Comparison of ENCODE assay signal across 8 worm cellular contexts in the genomic region with DNA sequence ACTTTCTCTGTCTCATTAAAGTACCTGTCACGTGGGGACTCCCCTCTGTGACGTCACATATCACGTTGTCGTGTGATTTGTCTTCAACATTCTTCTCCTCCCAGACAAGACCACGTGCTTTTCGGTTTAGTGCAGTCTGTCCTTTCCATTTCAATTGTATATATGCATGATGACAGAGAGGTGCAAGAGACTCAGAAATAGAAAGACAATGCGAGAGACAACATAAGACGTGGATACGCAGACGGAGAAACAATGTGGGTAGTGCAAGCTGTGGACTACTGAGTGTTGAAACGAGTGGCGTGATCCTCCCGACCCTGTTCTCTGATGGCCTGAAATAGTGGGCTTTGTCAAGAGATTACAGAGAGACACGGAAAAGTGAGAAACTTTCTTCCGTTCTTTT.
A peak's percentile ranks its signal among the peaks of the same experiment; 100 is the strongest.
TF ChIP-seq lines count a peak whose summit lies in the region.

No protein-coding gene starts in this region.

TF ChIP-seq in whole organism, L1 larva, 84 proteins besides CTCF, POLR2A, EP300 and RAD21 (continues in another document):
- peak; percentile 38 for TF ChIP-seq nhr-77 (tag; optimal IDR thresholded peaks at IDR 0.05; lab: Kevin White, UChicago)
- TF ChIP-seq ces-1 (GFP tag; optimal IDR thresholded peaks at IDR 0.05; lab: Kevin White, UChicago) = no peak
- TF ChIP-seq tlp-1 (tag; optimal IDR thresholded peaks at IDR 0.05; lab: Kevin White, UChicago) = no peak
- peak; percentile 88 for TF ChIP-seq C16A3.4 (tag; optimal IDR thresholded peaks at IDR 0.05; lab: Kevin White, UChicago)
- peak; percentile 37 for TF ChIP-seq nhr-237 (tag; optimal IDR thresholded peaks at IDR 0.05; lab: Kevin White, UChicago)
- no peak for TF ChIP-seq sptf-1 (tag; optimal IDR thresholded peaks at IDR 0.05; lab: Kevin White, UChicago)
- peak; percentile 79 for TF ChIP-seq unc-130 (tag; optimal IDR thresholded peaks at IDR 0.05; lab: Kevin White, UChicago)
- peak; percentile 97 for TF ChIP-seq elt-2 (tag; optimal IDR thresholded peaks at IDR 0.05; lab: Kevin White, UChicago)
- TF ChIP-seq tbx-2 (tag; optimal IDR thresholded peaks at IDR 0.05; lab: Kevin White, UChicago) = peak; percentile 97
- peak; percentile 96 for TF ChIP-seq fkh-8 (tag; optimal IDR thresholded peaks at IDR 0.05; lab: Kevin White, UChicago)
- peak; percentile 98 for TF ChIP-seq ztf-4 (tag; optimal IDR thresholded peaks at IDR 0.05; lab: Kevin White, UChicago)

TF ChIP-seq in whole organism, L2 larva, 48 proteins besides CTCF, POLR2A, EP300 and RAD21 (continues in another document):
- TF ChIP-seq unc-39 (tag; optimal IDR thresholded peaks at IDR 0.05; lab: Kevin White, UChicago) (no peak), ceh-82 (tag; optimal IDR thresholded peaks at IDR 0.05; lab: Kevin White, UChicago) (peak; percentile 45), nhr-25 (tag; optimal IDR thresholded peaks at IDR 0.05; lab: Kevin White, UChicago) (peak; percentile 99), sem-4 (tag; optimal IDR thresholded peaks at IDR 0.05; lab: Kevin White, UChicago) (peak; percentile 98), mbf-1 (tag; optimal IDR thresholded peaks at IDR 0.05; lab: Kevin White, UChicago) (no peak), R02D3.7 (tag; optimal IDR thresholded peaks at IDR 0.05; lab: Kevin White, UChicago) (peak; percentile 27), nhr-129 (tag; optimal IDR thresholded peaks at IDR 0.05; lab: Kevin White, UChicago) (peak; percentile 98), ztf-4 (tag; optimal IDR thresholded peaks at IDR 0.05; lab: Kevin White, UChicago) (peak; percentile 96), fos-1 (tag; optimal IDR thresholded peaks at IDR 0.05; lab: Kevin White, UChicago) (peak; percentile 87), snpc-4 (tag; optimal IDR thresholded peaks at IDR 0.05; lab: Kevin White, UChicago) (peak; percentile 57), nhr-10 (tag; optimal IDR thresholded peaks at IDR 0.05; lab: Kevin White, UChicago) (peak; percentile 74)

TF ChIP-seq in whole organism, L3 larva, 47 proteins besides CTCF, POLR2A, EP300 and RAD21 (continues in another document):
- TF ChIP-seq nhr-12 (tag; optimal IDR thresholded peaks at IDR 0.05; lab: Kevin White, UChicago) = no peak
- TF ChIP-seq unc-39 (tag; optimal IDR thresholded peaks at IDR 0.05; lab: Kevin White, UChicago) = no peak
- TF ChIP-seq ama-1 (optimal IDR thresholded peaks at IDR 0.05; lab: Kevin White, UChicago) = peak; percentile 61
- TF ChIP-seq sea-2 (GFP tag; optimal IDR thresholded peaks at IDR 0.05; lab: Kevin White, UChicago) = peak; percentile 23
- TF ChIP-seq pha-4 (tag; optimal IDR thresholded peaks at IDR 0.05; lab: Kevin White, UChicago) = peak; percentile 96
- peak; percentile 12 to 57 for TF ChIP-seq eor-1 (tag; optimal IDR thresholded peaks at IDR 0.05; lab: Kevin White, UChicago)
- peak; percentile 98 for TF ChIP-seq nhr-23 (tag; optimal IDR thresholded peaks at IDR 0.05; lab: Kevin White, UChicago)
- peak; percentile 41 for TF ChIP-seq fos-1 (tag; optimal IDR thresholded peaks at IDR 0.05; lab: Kevin White, UChicago)
- TF ChIP-seq egl-27 (tag; optimal IDR thresholded peaks at IDR 0.05; lab: Kevin White, UChicago) = peak; percentile 14
- peak; percentile 34 for TF ChIP-seq mml-1 (tag; optimal IDR thresholded peaks at IDR 0.05; lab: Kevin White, UChicago)
- TF ChIP-seq R02D3.7 (tag; optimal IDR thresholded peaks at IDR 0.05; lab: Kevin White, UChicago) = peak; percentile 81

TF ChIP-seq in whole organism, L4 larva, 104 proteins besides CTCF, POLR2A, EP300 and RAD21 (continues in another document):
- peak; percentile 46; the same call in 1 of the 2 replicates for TF ChIP-seq arid-1 (GFP tag; conservative IDR thresholded peaks at IDR 0.05; lab: Robert Waterston, UW)
- no peak for TF ChIP-seq R02D3.7 (tag; optimal IDR thresholded peaks at IDR 0.05; lab: Kevin White, UChicago)
- TF ChIP-seq jun-1 (tag; optimal IDR thresholded peaks at IDR 0.05; lab: Kevin White, UChicago) = peak; percentile 47
- TF ChIP-seq snpc-1.2 (GFP tag; IDR thresholded peaks at IDR 0.05; lab: Robert Waterston, UW) = 0 out of 2 replicates have a peak, but pooled peaks have one; percentile 38
- TF ChIP-seq nhr-48 (tag; optimal IDR thresholded peaks at IDR 0.05; lab: Kevin White, UChicago) = peak; percentile 99
- TF ChIP-seq egl-43 (GFP tag; IDR thresholded peaks at IDR 0.05; lab: Robert Waterston, UW) = peak; percentile 76
- TF ChIP-seq aly-2 (tag; optimal IDR thresholded peaks at IDR 0.05; lab: Kevin White, UChicago) = no peak
- peak; percentile 91 for TF ChIP-seq saeg-2 (GFP tag; IDR thresholded peaks at IDR 0.05; lab: Robert Waterston, UW)
- TF ChIP-seq pqm-1 (tag; optimal IDR thresholded peaks at IDR 0.05; lab: Kevin White, UChicago) = peak; percentile 67
- TF ChIP-seq ZK337.2 (GFP tag; IDR thresholded peaks at IDR 0.05; lab: Robert Waterston, UW) = no peak; the same call in 1 of the 2 replicates
- peak; percentile 95 for TF ChIP-seq mep-1 (tag; optimal IDR thresholded peaks at IDR 0.05; lab: Kevin White, UChicago)

TF ChIP-seq in whole organism, late embryonic, 69 proteins besides CTCF, POLR2A, EP300 and RAD21 (continues in another document):
- TF ChIP-seq ets-4 (tag; optimal IDR thresholded peaks at IDR 0.05; lab: Kevin White, UChicago) = no peak
- TF ChIP-seq ceh-48 (tag; optimal IDR thresholded peaks at IDR 0.05; lab: Kevin White, UChicago) = no peak
- no peak for TF ChIP-seq K02D7.2 (tag; optimal IDR thresholded peaks at IDR 0.05; lab: Kevin White, UChicago)
- peak; percentile 91 for TF ChIP-seq unc-55 (GFP tag; optimal IDR thresholded peaks at IDR 0.05; lab: Kevin White, UChicago)
- no peak for TF ChIP-seq mec-3 (tag; optimal IDR thresholded peaks at IDR 0.05; lab: Kevin White, UChicago; ENCODE audit: borderline replicate concordance)
- peak; percentile 89 for TF ChIP-seq ceh-18 (tag; optimal IDR thresholded peaks at IDR 0.05; lab: Kevin White, UChicago)
- peak; percentile 82 for TF ChIP-seq nfya-1 (tag; optimal IDR thresholded peaks at IDR 0.05; lab: Kevin White, UChicago)
- no peak for TF ChIP-seq madf-2 (tag; optimal IDR thresholded peaks at IDR 0.05; lab: Kevin White, UChicago)
- TF ChIP-seq unc-42 (tag; optimal IDR thresholded peaks at IDR 0.05; lab: Kevin White, UChicago) = peak; percentile 18
- peak; percentile 51 for TF ChIP-seq tbx-2 (tag; optimal IDR thresholded peaks at IDR 0.05; lab: Kevin White, UChicago)
- TF ChIP-seq fkh-10 (GFP tag; optimal IDR thresholded peaks at IDR 0.05; lab: Kevin White, UChicago) = no peak
- TF ChIP-seq hlh-8 (tag; optimal IDR thresholded peaks at IDR 0.05; lab: Kevin White, UChicago) = peak; percentile 7

TF ChIP-seq in whole organism, midembryonic, 9 proteins besides CTCF, POLR2A, EP300 and RAD21:
- peak; percentile 44 for TF ChIP-seq cog-1 (tag; optimal IDR thresholded peaks at IDR 0.05; lab: Kevin White, UChicago)
- TF ChIP-seq flt-1 (GFP tag; IDR thresholded peaks at IDR 0.05; lab: Robert Waterston, UW) = 0 out of 2 replicates have a peak, but pooled peaks have one; percentile 50
- no peak; the same call in 1 of the 2 replicates for TF ChIP-seq ztf-23 (GFP tag; IDR thresholded peaks at IDR 0.05; lab: Robert Waterston, UW)
- TF ChIP-seq T22C8.4 (GFP tag; IDR thresholded peaks at IDR 0.05; lab: Robert Waterston, UW) = no peak
TF ChIP-seq in whole organism, midembryonic: peak in this region for 2.

TF ChIP-seq in whole organism, mixed stage, embryonic, 35 proteins besides CTCF, POLR2A, EP300 and RAD21 (continues in another document):
- TF ChIP-seq lin-13 (tag; optimal IDR thresholded peaks at IDR 0.05; lab: Kevin White, UChicago) (peak; percentile 22), snpc-4 (tag; optimal IDR thresholded peaks at IDR 0.05; lab: Kevin White, UChicago) (no peak), bed-3 (GFP tag; optimal IDR thresholded peaks at IDR 0.05; lab: Kevin White, UChicago) (no peak), zip-8 (tag; optimal IDR thresholded peaks at IDR 0.05; lab: Kevin White, UChicago) (peak; percentile 43), blmp-1 (tag; optimal IDR thresholded peaks at IDR 0.05; lab: Kevin White, UChicago) (peak; percentile 4), unc-39 (tag; optimal IDR thresholded peaks at IDR 0.05; lab: Kevin White, UChicago) (no peak), nhr-76 (tag; optimal IDR thresholded peaks at IDR 0.05; lab: Kevin White, UChicago) (no peak), tbx-8 (GFP tag; optimal IDR thresholded peaks at IDR 0.05; lab: Kevin White, UChicago) (no peak), ceh-39 (tag; optimal IDR thresholded peaks at IDR 0.05; lab: Kevin White, UChicago) (no peak), pha-4 (tag; optimal IDR thresholded peaks at IDR 0.05; lab: Kevin White, UChicago) (peak; percentile 70), unc-120 (tag; optimal IDR thresholded peaks at IDR 0.05; lab: Kevin White, UChicago; ENCODE audit: poor library complexity, severe bottlenecking) (peak; percentile 39), ham-2 (GFP tag; optimal IDR thresholded peaks at IDR 0.05; lab: Kevin White, UChicago) (peak; percentile 22), ceh-83 (GFP tag; optimal IDR thresholded peaks at IDR 0.05; lab: Kevin White, UChicago) (no peak), mab-5 (tag; optimal IDR thresholded peaks at IDR 0.05; lab: Kevin White, UChicago) (no peak), mep-1 (tag; optimal IDR thresholded peaks at IDR 0.05; lab: Kevin White, UChicago) (peak; percentile 20), nhr-28 (tag; optimal IDR thresholded peaks at IDR 0.05; lab: Kevin White, UChicago) (no peak)

TF ChIP-seq in whole organism, young adult, 124 proteins besides CTCF, POLR2A, EP300 and RAD21 (continues in another document):
- TF ChIP-seq pbrm-1 (GFP tag; IDR thresholded peaks at IDR 0.05; lab: Robert Waterston, UW) (peak; percentile 84), mxl-1 (tag; optimal IDR thresholded peaks at IDR 0.05; lab: Kevin White, UChicago) (no peak), K11D2.4 (GFP tag; IDR thresholded peaks at IDR 0.05; lab: Robert Waterston, UW) (peak; percentile 92), B0019.2 (GFP tag; conservative IDR thresholded peaks at IDR 0.05; lab: Robert Waterston, UW) (no peak), hlh-12 (tag; optimal IDR thresholded peaks at IDR 0.05; lab: Kevin White, UChicago) (no peak), lin-54 (GFP tag; optimal IDR thresholded peaks at IDR 0.05; lab: Kevin White, UChicago) (peak; percentile 70), F37B4.10 (GFP tag; IDR thresholded peaks at IDR 0.05; lab: Robert Waterston, UW) (0 out of 2 replicates have a peak, but pooled peaks have one; percentile 19), ceh-79 (tag; optimal IDR thresholded peaks at IDR 0.05; lab: Kevin White, UChicago) (peak; percentile 17), ceh-27 (GFP tag; optimal IDR thresholded peaks at IDR 0.05; lab: Kevin White, UChicago) (peak; percentile 84), Y53F4B.3 (GFP tag; IDR thresholded peaks at IDR 0.05; lab: Robert Waterston, UW) (no peak), nfya-2 (GFP tag; IDR thresholded peaks at IDR 0.05; lab: Robert Waterston, UW) (no peak), repo-1 (tag; optimal IDR thresholded peaks at IDR 0.05; lab: Kevin White, UChicago) (peak; percentile 84), ztf-25 (GFP tag; IDR thresholded peaks at IDR 0.05; lab: Robert Waterston, UW) (no peak), B0035.1 (tag; optimal IDR thresholded peaks at IDR 0.05; lab: Kevin White, UChicago) (peak; percentile 45), madf-3 (GFP tag; IDR thresholded peaks at IDR 0.05; lab: Robert Waterston, UW) (0 out of 2 replicates have a peak, but pooled peaks have one; percentile 15), dpl-1 (GFP tag; optimal IDR thresholded peaks at IDR 0.05; lab: Kevin White, UChicago) (peak; percentile 16), ekl-4 (GFP tag; IDR thresholded peaks at IDR 0.05; lab: Robert Waterston, UW) (peak; percentile 89)
